Worm (Caenorhabditis elegans) whole organism, midembryonic: Measurements from ENCODE around the gene C45G9.15.

Source experiments
- cog-1 ChIP-seq: sonication (generic microtip); optimal IDR thresholded peaks from 2 replicates; lab custom pipeline; 2016; ENCODE audit warnings: missing genetic modification characterization, missing compliant biosample characterization
- flt-1 ChIP-seq: fragments of 200-800 bp; sonication (Bioruptor generic); IDR thresholded peaks from 2 replicates; pipeline ENCODE4 v1.3.6; 2022; ENCODE audit warnings: missing genetic modification characterization, missing compliant biosample characterization
- ref-1 ChIP-seq: fragments of 200-800 bp; sonication (Bioruptor generic); conservative IDR thresholded peaks from 2 replicates; pipeline ENCODE4 v1.3.6; 2022; ENCODE audit warnings: missing genetic modification reagents, missing genetic modification characterization, missing compliant biosample characterization
- tab-1 ChIP-seq: fragments of 200-800 bp; sonication (Bioruptor generic); IDR thresholded peaks from 2 replicates; pipeline ENCODE4 v1.3.6; 2022; ENCODE audit warnings: missing genetic modification characterization, missing compliant biosample characterization
- ztf-29 ChIP-seq: fragments of 200-800 bp; sonication (Bioruptor generic); IDR thresholded peaks from 2 replicates; pipeline ENCODE4 v1.3.6; 2022; ENCODE audit warnings: missing genetic modification reagents, missing genetic modification characterization, missing compliant biosample characterization

ce11 chrIII:5047740-5048139, 4.1 kb downstream of the C45G9.15 start, which contains the start of gene C45G9.5:
- TF ChIP-seq flt-1: no peak
- TF ChIP-seq ref-1: no peak
- TF ChIP-seq tab-1 (GFP tag; lab: Robert Waterston, UW): no peak
- no peak for TF ChIP-seq cog-1
- no peak for TF ChIP-seq ztf-29 (GFP tag; lab: Robert Waterston, UW)
